Fruit fly (Drosophila melanogaster): ENCODE measurements around the gene Cog3.

DNA sequence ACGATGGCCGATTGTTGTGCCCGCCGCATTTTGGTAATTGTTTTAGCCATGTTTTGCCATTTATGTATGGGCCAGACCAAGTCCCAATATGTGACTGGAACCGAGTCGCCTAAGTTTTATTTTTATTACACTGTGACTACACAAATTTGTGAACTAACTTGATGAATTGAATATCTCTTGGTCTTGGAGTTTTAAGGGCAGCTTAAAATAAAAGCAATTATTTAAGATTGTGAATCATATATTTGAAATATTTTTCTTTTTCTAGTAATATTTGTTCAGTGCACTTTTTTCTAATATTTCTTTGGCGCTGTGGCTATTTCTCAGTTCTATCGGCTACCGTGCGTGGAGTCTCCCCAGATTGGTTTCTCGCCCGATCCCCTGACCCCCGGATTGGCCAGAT is 36.6 kb upstream of the Cog3 start:
- TF ChIP-seq CG15710 (tag; optimal IDR thresholded peaks at IDR 0.05) (no peak), CG12605 (GFP tag; IDR thresholded peaks at IDR 0.05) (peak; percentile 33; the same call in 1 of the 2 replicates)
